Fruit fly (Drosophila melanogaster) whole organism, embryonic: Measurements from ENCODE around the gene Ctu2.

Experiments
- Atf-2 ChIP-seq: fragments of 200-800 bp; sonication (Bioruptor generic); optimal IDR thresholded peaks from 2 replicates; lab custom pipeline; 2016; ENCODE audit warnings: missing biosample characterization, missing genetic modification characterization
- Atf3 ChIP-seq: fragments of 200-800 bp; sonication (Bioruptor generic); optimal IDR thresholded peaks from 3 replicates; lab custom pipeline; 2016; ENCODE audit warnings: missing biosample characterization, missing genetic modification characterization
- B-H1 ChIP-seq: fragments of 200-800 bp; sonication (Bioruptor generic); IDR thresholded peaks from 3 replicates; pipeline ENCODE4 v1.3.6; 2022; ENCODE audit warnings: missing biosample characterization, missing genetic modification characterization
- Bteb2 ChIP-seq: fragments of 200-800 bp; sonication (Bioruptor generic); optimal IDR thresholded peaks from 2 replicates; lab custom pipeline; 2016; ENCODE audit warnings: missing biosample characterization, missing genetic modification characterization
- CG10267 ChIP-seq: fragments of 200-800 bp; sonication (Bioruptor generic); optimal IDR thresholded peaks from 2 replicates; lab custom pipeline; 2018; ENCODE audit warnings: missing biosample characterization, mild to moderate bottlenecking, missing genetic modification characterization, moderate library complexity
- CG11247 ChIP-seq: fragments of 200-800 bp; sonication (Bioruptor generic); IDR thresholded peaks from 2 replicates; pipeline ENCODE4 v1.3.6; 2022; ENCODE audit warnings: missing biosample characterization, missing genetic modification characterization
- CG12942 ChIP-seq: fragments of 200-800 bp; sonication (Bioruptor generic); optimal IDR thresholded peaks from 3 replicates; lab custom pipeline; 2016; ENCODE audit warnings: missing biosample characterization, missing genetic modification characterization
- CG13287 ChIP-seq: fragments of 200-800 bp; sonication (Bioruptor generic); IDR thresholded peaks from 2 replicates; pipeline ENCODE4 v1.3.6; 2022; ENCODE audit warnings: missing biosample characterization, missing genetic modification characterization; ENCODE audit not compliant: partially characterized antibody
- CG13624 ChIP-seq: fragments of 200-800 bp; sonication (Bioruptor generic); optimal IDR thresholded peaks from 2 replicates; lab custom pipeline; 2016; ENCODE audit warnings: missing biosample characterization, missing genetic modification characterization
- CG15601 ChIP-seq: fragments of 200-800 bp; sonication (Bioruptor generic); optimal IDR thresholded peaks from 3 replicates; lab custom pipeline; 2019; ENCODE audit warnings: missing biosample characterization, mild to moderate bottlenecking, missing genetic modification characterization, moderate library complexity
- CG17829 ChIP-seq: fragments of 200-800 bp; optimal IDR thresholded peaks from 2 replicates; lab custom pipeline; 2019; ENCODE audit warnings: missing biosample characterization, mild to moderate bottlenecking, missing genetic modification characterization, moderate library complexity
- CG2116 ChIP-seq: fragments of 200-800 bp; sonication (Bioruptor generic); optimal IDR thresholded peaks from 3 replicates; lab custom pipeline; 2018; ENCODE audit warnings: missing biosample characterization, mild to moderate bottlenecking, missing genetic modification characterization
- CG2202 ChIP-seq: fragments of 200-800 bp; sonication (Bioruptor generic); optimal IDR thresholded peaks from 2 replicates; lab custom pipeline; 2018; ENCODE audit warnings: missing biosample characterization, mild to moderate bottlenecking, missing genetic modification characterization
- CG30020 ChIP-seq: fragments of 200-800 bp; optimal IDR thresholded peaks from 2 replicates; lab custom pipeline; 2019; ENCODE audit warnings: missing biosample characterization, mild to moderate bottlenecking, missing genetic modification characterization, moderate library complexity
- CG34422 ChIP-seq: fragments of 200-800 bp; sonication (Bioruptor generic); IDR thresholded peaks from 3 replicates; pipeline ENCODE4 v1.3.6; 2022; ENCODE audit warnings: missing biosample characterization, missing genetic modification characterization
- CG4424 ChIP-seq: fragments of 200-800 bp; sonication (Bioruptor generic); optimal IDR thresholded peaks from 3 replicates; lab custom pipeline; 2016; ENCODE audit warnings: missing biosample characterization, missing genetic modification characterization
- CG4617 ChIP-seq: fragments of 200-800 bp; sonication (Bioruptor generic); optimal IDR thresholded peaks from 3 replicates; lab custom pipeline; 2016; ENCODE audit warnings: missing biosample characterization, missing genetic modification characterization, borderline replicate concordance
- CG8388 ChIP-seq: fragments of 200-800 bp; sonication (Bioruptor generic); optimal IDR thresholded peaks from 2 replicates; lab custom pipeline; 2019; ENCODE audit warnings: missing biosample characterization, mild to moderate bottlenecking, missing genetic modification characterization, moderate library complexity
- CG8944 ChIP-seq: fragments of 200-800 bp; sonication (Bioruptor generic); optimal IDR thresholded peaks from 3 replicates; lab custom pipeline; 2016; ENCODE audit warnings: missing biosample characterization, missing genetic modification characterization
- CG9437 ChIP-seq: fragments of 200-800 bp; sonication (Bioruptor generic); optimal IDR thresholded peaks from 2 replicates; lab custom pipeline; 2018; ENCODE audit warnings: missing biosample characterization, mild to moderate bottlenecking, missing genetic modification characterization
- CoRest ChIP-seq: fragments of 200-800 bp; sonication (Bioruptor generic); optimal IDR thresholded peaks from 3 replicates; lab custom pipeline; 2018; ENCODE audit warnings: missing biosample characterization, mild to moderate bottlenecking, missing genetic modification characterization, moderate library complexity
- D19B ChIP-seq: fragments of 200-800 bp; sonication (Bioruptor generic); optimal IDR thresholded peaks from 2 replicates; lab custom pipeline; 2017; ENCODE audit warnings: missing biosample characterization, mild to moderate bottlenecking, missing genetic modification characterization
- Dll ChIP-seq: fragments of 200-800 bp; sonication (Bioruptor generic); IDR thresholded peaks from 4 replicates; pipeline ENCODE4 v1.3.6; 2022; ENCODE audit warnings: missing biosample characterization, missing genetic modification characterization; ENCODE audit not compliant: partially characterized antibody
- Doc3 ChIP-seq: fragments of 200-800 bp; sonication (Bioruptor generic); IDR thresholded peaks from 3 replicates; pipeline ENCODE4 v1.3.6; 2022; ENCODE audit warnings: missing biosample characterization, missing genetic modification characterization; ENCODE audit not compliant: partially characterized antibody
- Dref ChIP-seq: fragments of 200-800 bp; sonication (Bioruptor generic); IDR thresholded peaks from 2 replicates; pipeline ENCODE4 v1.3.6; 2022; ENCODE audit warnings: missing biosample characterization, missing genetic modification characterization
- Fer1 ChIP-seq: fragments of 200-800 bp; sonication (Bioruptor generic); optimal IDR thresholded peaks from 2 replicates; lab custom pipeline; 2017; ENCODE audit warnings: missing biosample characterization, mild to moderate bottlenecking, missing genetic modification characterization
- HmgD ChIP-seq: fragments of 200-800 bp; sonication (Bioruptor generic); optimal IDR thresholded peaks from 3 replicates; lab custom pipeline; 2016; ENCODE audit warnings: missing biosample characterization, missing genetic modification characterization
- Lhr ChIP-seq: fragments of 200-800 bp; sonication (Bioruptor generic); optimal IDR thresholded peaks from 3 replicates; lab custom pipeline; 2017; ENCODE audit warnings: mild to moderate bottlenecking, missing biosample characterization, missing genetic modification reagents, missing genetic modification characterization
- MESR4 ChIP-seq: fragments of 200-800 bp; sonication (Bioruptor generic); optimal IDR thresholded peaks from 2 replicates; lab custom pipeline; 2018; ENCODE audit warnings: missing biosample characterization, mild to moderate bottlenecking, missing genetic modification characterization, moderate library complexity
- Mrtf ChIP-seq: fragments of 200-800 bp; sonication (Bioruptor generic); IDR thresholded peaks from 3 replicates; pipeline ENCODE4 v1.3.6; 2022; ENCODE audit warnings: missing biosample characterization, missing genetic modification characterization
- Optix ChIP-seq: fragments of 200-800 bp; sonication (Bioruptor generic); IDR thresholded peaks from 3 replicates; pipeline ENCODE4 v1.3.6; 2022; ENCODE audit warnings: missing biosample characterization, missing genetic modification characterization
- PHDP ChIP-seq: fragments of 200-800 bp; sonication (Bioruptor generic); optimal IDR thresholded peaks from 3 replicates; lab custom pipeline; 2018; ENCODE audit warnings: missing biosample characterization, mild to moderate bottlenecking, missing genetic modification characterization, moderate library complexity
- Poxn ChIP-seq: fragments of 200-800 bp; sonication (Bioruptor generic); IDR thresholded peaks from 2 replicates; pipeline ENCODE4 v1.3.6; 2022; ENCODE audit warnings: missing biosample characterization, missing genetic modification characterization
- Xrp1 ChIP-seq: fragments of 200-800 bp; sonication (Bioruptor generic); IDR thresholded peaks from 2 replicates; pipeline ENCODE4 v1.3.6; 2022; ENCODE audit warnings: missing biosample characterization, missing genetic modification characterization
- az2 ChIP-seq: fragments of 200-800 bp; sonication (Bioruptor generic); optimal IDR thresholded peaks from 3 replicates; lab custom pipeline; 2016; ENCODE audit warnings: missing biosample characterization, missing genetic modification characterization
- bbx ChIP-seq: fragments of 200-800 bp; sonication (Bioruptor generic); IDR thresholded peaks from 2 replicates; pipeline ENCODE4 v1.3.6; 2022; ENCODE audit warnings: missing biosample characterization, missing genetic modification characterization; ENCODE audit not compliant: partially characterized antibody
- chn ChIP-seq: fragments of 200-800 bp; sonication (Bioruptor generic); optimal IDR thresholded peaks from 2 replicates; lab custom pipeline; 2016; ENCODE audit warnings: missing biosample characterization, missing genetic modification characterization
- disco-r ChIP-seq: fragments of 200-800 bp; sonication (Bioruptor generic); optimal IDR thresholded peaks from 2 replicates; lab custom pipeline; 2016; ENCODE audit warnings: missing biosample characterization, missing genetic modification characterization
- hkb ChIP-seq, 2 experiments: fragments of 200-800 bp in 1 of 2; fragments of >200 bp in 1 of 2; sonication (Bioruptor generic) in 1 of 2; IDR thresholded peaks in 1 of 2; optimal IDR thresholded peaks in 1 of 2; 2 replicates each; pipeline versions ENCODE4 v1.3.6 to Lab custom; 2017 to 2022; ENCODE audit warnings: missing biosample characterization in 1 of 2, missing genetic modification characterization in 1 of 2
- oc ChIP-seq: fragments of 200-800 bp; sonication (Bioruptor generic); optimal IDR thresholded peaks from 2 replicates; lab custom pipeline; 2018; ENCODE audit warnings: missing biosample characterization, mild to moderate bottlenecking, missing genetic modification characterization, moderate library complexity
- peb ChIP-seq: fragments of 200-800 bp; sonication (Bioruptor generic); IDR thresholded peaks from 2 replicates; pipeline ENCODE4 v1.3.6; 2022; ENCODE audit warnings: missing biosample characterization, missing genetic modification characterization
- phol ChIP-seq: fragments of 200-800 bp; sonication (Bioruptor generic); optimal IDR thresholded peaks from 3 replicates; lab custom pipeline; 2018; ENCODE audit warnings: missing biosample characterization, mild to moderate bottlenecking, missing genetic modification characterization, moderate library complexity
- prd ChIP-seq, 3 experiments: fragments of >200 bp in 2 of 3; fragments of 200-800 bp in 1 of 3; sonication (Bioruptor generic) in 1 of 3; optimal IDR thresholded peaks in 2 of 3; IDR thresholded peaks in 1 of 3; 2 replicates in 2 of 3; 3 replicates in 1 of 3; pipeline versions ENCODE4 v1.3.6 to Lab custom; 2017 to 2022; ENCODE audit warnings: missing biosample characterization in 1 of 3, missing genetic modification characterization in 1 of 3
- row ChIP-seq: fragments of 200-800 bp; sonication (Bioruptor generic); IDR thresholded peaks from 3 replicates; pipeline ENCODE4 v1.3.6; 2022; ENCODE audit warnings: missing biosample characterization, missing genetic modification characterization
- scrt ChIP-seq: fragments of 200-800 bp; sonication (Bioruptor generic); optimal IDR thresholded peaks from 2 replicates; lab custom pipeline; 2018; ENCODE audit warnings: missing biosample characterization, mild to moderate bottlenecking, missing genetic modification characterization, moderate library complexity
- sima ChIP-seq: fragments of 200-800 bp; sonication (Bioruptor generic); optimal IDR thresholded peaks from 2 replicates; lab custom pipeline; 2016; ENCODE audit warnings: missing biosample characterization, missing genetic modification characterization
- tin ChIP-seq: fragments of 200-800 bp; sonication (Bioruptor generic); optimal IDR thresholded peaks from 3 replicates; lab custom pipeline; 2016; ENCODE audit warnings: missing biosample characterization, missing genetic modification characterization
- unc-4 ChIP-seq: fragments of 200-800 bp; sonication (Bioruptor generic); IDR thresholded peaks from 2 replicates; pipeline ENCODE4 v1.3.6; 2022; ENCODE audit warnings: missing biosample characterization, missing genetic modification characterization; ENCODE audit not compliant: partially characterized antibody
- unpg ChIP-seq: fragments of 200-800 bp; sonication (Bioruptor generic); optimal IDR thresholded peaks from 3 replicates; lab custom pipeline; 2018; ENCODE audit warnings: missing biosample characterization, mild to moderate bottlenecking, missing genetic modification characterization, moderate library complexity
- zen2 ChIP-seq: fragments of 200-800 bp; sonication (Bioruptor generic); IDR thresholded peaks from 3 replicates; pipeline ENCODE4 v1.3.6; 2022; ENCODE audit warnings: missing biosample characterization, missing genetic modification characterization; ENCODE audit not compliant: partially characterized antibody

The Ctu2 gene

dm6 chr2L:19489997-19490461 is 3.0 kb downstream of the Ctu2 start, which contains the start of the genes CG10194 and CG18094 (continued):
- TF ChIP-seq Dref (GFP tag; lab: Robert Waterston, UW) (peak; percentile 74), B-H1 (GFP tag; lab: Robert Waterston, UW) (no peak; the same call in 2 of the 3 replicates), D19B (GFP tag; lab: Kevin White, UChicago) (peak; percentile 99), Poxn (GFP tag; lab: Robert Waterston, UW) (no peak), Atf-2 (GFP tag; lab: Kevin White, UChicago) (no peak), Doc3 (GFP tag; lab: Robert Waterston, UW) (peak; percentile 63), CG2116 (GFP tag; lab: Kevin White, UChicago) (peak; percentile 51), CG13287 (GFP tag; lab: Robert Waterston, UW) (peak; percentile 75), Bteb2 (peak; percentile 17), unc-4 (GFP tag; lab: Robert Waterston, UW) (peak; percentile 70), tin (GFP tag; lab: Kevin White, UChicago) (peak; percentile 14), CG15601 (peak; percentile 3), Xrp1 (peak; percentile 30; the same call in 1 of the 2 replicates), CG13624 (GFP tag; lab: Kevin White, UChicago) (no peak), CG4424 (peak; percentile 16), CG10267 (tag; lab: Kevin White, UChicago) (peak; percentile 32), disco-r (GFP tag; lab: Kevin White, UChicago) (no peak), CG17829 (tag; lab: Kevin White, UChicago) (peak; percentile 15), prd (optimal IDR thresholded peaks at IDR 0.05; lab: Kevin White, UChicago) (no peak), prd (GFP tag; IDR thresholded peaks at IDR 0.05; lab: Robert Waterston, UW) (peak; percentile 51; the same call in 2 of the 3 replicates), az2 (GFP tag; lab: Kevin White, UChicago) (peak; percentile 56), chn (GFP tag; lab: Kevin White, UChicago) (peak; percentile 10), CoRest (tag; lab: Kevin White, UChicago) (no peak), hkb (optimal IDR thresholded peaks at IDR 0.05; lab: Kevin White, UChicago) (no peak), hkb (GFP tag; IDR thresholded peaks at IDR 0.05; lab: Robert Waterston, UW) (peak; percentile 19; the same call in 1 of the 2 replicates), HmgD (GFP tag; lab: Kevin White, UChicago) (no peak), scrt (GFP tag; lab: Kevin White, UChicago) (peak; percentile 92), Fer1 (GFP tag; lab: Kevin White, UChicago) (peak; percentile 66), CG8944 (GFP tag; lab: Kevin White, UChicago) (no peak), phol (tag; lab: Kevin White, UChicago) (peak; percentile 38), CG12942 (GFP tag; lab: Kevin White, UChicago) (no peak), unpg (GFP tag; lab: Kevin White, UChicago) (no peak), bbx (peak; percentile 82), CG8388 (peak; percentile 34), row (peak; percentile 92), CG9437 (GFP tag; lab: Kevin White, UChicago) (peak; percentile 28), CG4617 (peak; percentile 22)
- TF ChIP-seq, all 482 proteins: peak for 130

- TF ChIP-seq sima (GFP tag; lab: Kevin White, UChicago), result no peak
- no peak for TF ChIP-seq zen2 (GFP tag; lab: Robert Waterston, UW)
- no peak for TF ChIP-seq CG30020 (tag; lab: Kevin White, UChicago)
- TF ChIP-seq CG2202 (tag; lab: Kevin White, UChicago), result no peak
- TF ChIP-seq MESR4 (GFP tag; lab: Kevin White, UChicago), result no peak
- no peak for TF ChIP-seq PHDP (tag; lab: Kevin White, UChicago)
- no peak for TF ChIP-seq Optix (GFP tag; lab: Robert Waterston, UW)
- no peak for TF ChIP-seq Atf3 (GFP tag; lab: Kevin White, UChicago)
- no peak for TF ChIP-seq CG34422 (GFP tag; lab: Robert Waterston, UW)
- no peak for TF ChIP-seq Dll
- TF ChIP-seq oc (tag; lab: Kevin White, UChicago), result no peak
- no peak for TF ChIP-seq Lhr (GFP tag; lab: Kevin White, UChicago)
- no peak for TF ChIP-seq Mrtf (GFP tag; lab: Robert Waterston, UW)
- TF ChIP-seq peb (GFP tag; lab: Robert Waterston, UW), result no peak
- no peak for TF ChIP-seq CG11247 (GFP tag; lab: Robert Waterston, UW)
Observed at dm6 chr2L:19487190-19487589, 5.9 kb downstream of the Ctu2 start, which contains the start of gene CG13083. CG13083 (plus strand) TSS chr2L:19487490.
